Fruit fly (Drosophila melanogaster): ENCODE results near the gene baz.

baz gene

DNA sequence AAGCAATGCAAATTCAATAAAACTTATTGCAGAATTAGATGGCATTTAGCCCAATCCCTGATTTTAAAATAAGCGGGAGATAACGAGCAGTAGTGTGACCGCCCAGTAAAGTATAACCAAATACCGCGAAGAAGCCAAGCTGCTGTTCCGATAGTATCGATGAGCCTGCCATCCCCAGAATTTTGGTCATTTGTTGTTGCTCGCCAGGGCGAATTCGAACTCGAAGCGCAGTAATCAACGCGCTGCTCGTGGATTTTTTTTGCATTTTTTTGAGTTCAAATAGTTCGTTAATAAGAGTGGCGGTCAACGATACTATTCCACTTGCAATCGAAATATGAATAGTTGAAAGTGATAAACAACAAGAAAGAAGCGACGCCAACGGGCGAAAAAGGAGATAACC lies at the start of gene baz (continued):
- no peak for TF ChIP-seq NfI (GFP tag; optimal IDR thresholded peaks at IDR 0.05)
- TF ChIP-seq mld (GFP tag; IDR thresholded peaks at IDR 0.05; ENCODE audit: partially characterized antibody): peak; percentile 94
- TF ChIP-seq CHES-1-like (GFP tag; optimal IDR thresholded peaks at IDR 0.05): peak; percentile 22
- TF ChIP-seq crol (GFP tag; IDR thresholded peaks at IDR 0.05): no peak
- TF ChIP-seq Jarid2 (GFP tag; optimal IDR thresholded peaks at IDR 0.05): peak; percentile 53
- no peak for TF ChIP-seq CG4730 (GFP tag; IDR thresholded peaks at IDR 0.05)
- no peak for TF ChIP-seq z (GFP tag; IDR thresholded peaks at IDR 0.05)
- TF ChIP-seq CG10209 (GFP tag; optimal IDR thresholded peaks at IDR 0.05): no peak
- no peak for TF ChIP-seq Mes4 (GFP tag; optimal IDR thresholded peaks at IDR 0.05)
- TF ChIP-seq jumu (GFP tag; optimal IDR thresholded peaks at IDR 0.05): no peak
- TF ChIP-seq cato (GFP tag; optimal IDR thresholded peaks at IDR 0.05; ENCODE audit: borderline replicate concordance): no peak
- no peak for TF ChIP-seq maf-S (GFP tag; optimal IDR thresholded peaks at IDR 0.05)
- TF ChIP-seq lola (GFP tag; optimal IDR thresholded peaks at IDR 0.05): no peak
- TF ChIP-seq Sin3A (optimal IDR thresholded peaks at IDR 0.05): peak; percentile 21
- TF ChIP-seq gsb (GFP tag; IDR thresholded peaks at IDR 0.05): no peak
- TF ChIP-seq Adf1 (GFP tag; IDR thresholded peaks at IDR 0.05): no peak
- TF ChIP-seq knrl (GFP tag; IDR thresholded peaks at IDR 0.05; ENCODE audit: partially characterized antibody): peak; percentile 86
- no peak for TF ChIP-seq Mrtf (GFP tag; IDR thresholded peaks at IDR 0.05)
- no peak for TF ChIP-seq h (optimal IDR thresholded peaks at IDR 0.05)
- TF ChIP-seq Six4 (GFP tag; optimal IDR thresholded peaks at IDR 0.05): no peak
- no peak for TF ChIP-seq CG11504 (tag; optimal IDR thresholded peaks at IDR 0.05)
- no peak for TF ChIP-seq CG3065 (GFP tag; optimal IDR thresholded peaks at IDR 0.05)
- TF ChIP-seq CG12659 (GFP tag; optimal IDR thresholded peaks at IDR 0.05): peak; percentile 53
- peak; percentile 27 for TF ChIP-seq CG17829 (tag; optimal IDR thresholded peaks at IDR 0.05)
- TF ChIP-seq stwl (tag; optimal IDR thresholded peaks at IDR 0.05): peak; percentile 31
- TF ChIP-seq CG10979 (tag; optimal IDR thresholded peaks at IDR 0.05): no peak
- TF ChIP-seq CG5245 (GFP tag; optimal IDR thresholded peaks at IDR 0.05): no peak
- no peak for TF ChIP-seq Taf1 (GFP tag; IDR thresholded peaks at IDR 0.05)
- no peak for TF ChIP-seq Awh (GFP tag; IDR thresholded peaks at IDR 0.05)
- TF ChIP-seq Bteb2 (GFP tag; optimal IDR thresholded peaks at IDR 0.05): no peak
- TF ChIP-seq CG4854 (GFP tag; optimal IDR thresholded peaks at IDR 0.05): no peak
- TF ChIP-seq CG9817 (tag; optimal IDR thresholded peaks at IDR 0.05): no peak
- TF ChIP-seq kni (GFP tag; optimal IDR thresholded peaks at IDR 0.05): no peak
- TF ChIP-seq Vsx1 (GFP tag; optimal IDR thresholded peaks at IDR 0.05): no peak
- TF ChIP-seq toy (GFP tag; IDR thresholded peaks at IDR 0.05): no peak
- TF ChIP-seq CG12071 (GFP tag; optimal IDR thresholded peaks at IDR 0.05): no peak
- TF ChIP-seq lov (optimal IDR thresholded peaks at IDR 0.05): no peak
- no peak for TF ChIP-seq lov (GFP tag; IDR thresholded peaks at IDR 0.05)
- TF ChIP-seq Stat92E (GFP tag; optimal IDR thresholded peaks at IDR 0.05): peak in 1 of 3 experiments; percentile 46
- no peak for TF ChIP-seq CG7745 (tag; optimal IDR thresholded peaks at IDR 0.05)
- TF ChIP-seq Pdp1 (GFP tag; optimal IDR thresholded peaks at IDR 0.05): peak in 1 of 2 experiments; percentile 83
- no peak for TF ChIP-seq fu2 (GFP tag; optimal IDR thresholded peaks at IDR 0.05)
- no peak for TF ChIP-seq pb (GFP tag; optimal IDR thresholded peaks at IDR 0.05)
- no peak for TF ChIP-seq abd-A (tag; optimal IDR thresholded peaks at IDR 0.05)
- no peak for TF ChIP-seq tx (GFP tag; optimal IDR thresholded peaks at IDR 0.05)
- peak; percentile 92 for TF ChIP-seq Opbp (GFP tag; IDR thresholded peaks at IDR 0.05; ENCODE audit: partially characterized antibody)
- TF ChIP-seq Bgb (GFP tag; IDR thresholded peaks at IDR 0.05; ENCODE audit: partially characterized antibody): peak; percentile 94
- no peak for TF ChIP-seq zf30C (GFP tag; optimal IDR thresholded peaks at IDR 0.05)
- TF ChIP-seq oc (tag; optimal IDR thresholded peaks at IDR 0.05): no peak
- TF ChIP-seq sens-2 (GFP tag; IDR thresholded peaks at IDR 0.05): no peak
- no peak for TF ChIP-seq CG32767 (GFP tag; IDR thresholded peaks at IDR 0.05)
- TF ChIP-seq Atf3 (GFP tag; optimal IDR thresholded peaks at IDR 0.05): no peak

All from whole organism, embryonic.